Fruit fly (Drosophila melanogaster) whole organism, embryonic: ENCODE results near the gene sunn.

Experiments used
- Atf6 ChIP-seq: fragments of 200-800 bp; sonication (Bioruptor generic); IDR thresholded peaks from 2 replicates; pipeline ENCODE4 v1.3.6; 2022; ENCODE audit warnings: missing biosample characterization, missing genetic modification characterization
- Awh ChIP-seq: fragments of 200-800 bp; sonication (Bioruptor generic); IDR thresholded peaks from 2 replicates; pipeline ENCODE4, ENCODE4 v1.3.6; 2022; ENCODE audit warnings: missing biosample characterization, missing genetic modification characterization
- CG1024 ChIP-seq: fragments of 200-800 bp; sonication (Bioruptor generic); IDR thresholded peaks from 2 replicates; pipeline ENCODE4 v1.3.6; 2022; ENCODE audit warnings: missing biosample characterization, missing genetic modification characterization
- CG10366 ChIP-seq: fragments of 200-800 bp; sonication (Bioruptor generic); IDR thresholded peaks from 2 replicates; pipeline ENCODE4 v1.3.6; 2022; ENCODE audit warnings: missing biosample characterization, missing genetic modification characterization
- CG11085 ChIP-seq: fragments of 200-800 bp; sonication (Bioruptor generic); IDR thresholded peaks from 2 replicates; pipeline ENCODE4 v1.3.6; 2022; ENCODE audit warnings: missing biosample characterization, missing genetic modification characterization
- CG14050 ChIP-seq: fragments of 200-800 bp; sonication (Bioruptor generic); IDR thresholded peaks from 3 replicates; pipeline ENCODE4 v1.3.6; 2022; ENCODE audit warnings: missing biosample characterization, missing genetic modification characterization
- CG1603 ChIP-seq: fragments of 200-800 bp; sonication (Bioruptor generic); optimal IDR thresholded peaks from 2 replicates; lab custom pipeline; 2019; ENCODE audit warnings: missing biosample characterization, mild to moderate bottlenecking, missing genetic modification characterization, moderate library complexity
- CG17361 ChIP-seq: fragments of 200-800 bp; sonication (Bioruptor generic); IDR thresholded peaks from 3 replicates; pipeline ENCODE4 v1.3.6; 2022; ENCODE audit warnings: missing biosample characterization, missing genetic modification characterization
- CG17385 ChIP-seq: fragments of 200-800 bp; sonication (Bioruptor generic); optimal IDR thresholded peaks from 3 replicates; lab custom pipeline; 2018; ENCODE audit warnings: missing biosample characterization, mild to moderate bottlenecking, missing genetic modification characterization
- CG3838 ChIP-seq: fragments of 200-800 bp; sonication (Bioruptor generic); optimal IDR thresholded peaks from 3 replicates; lab custom pipeline; 2016; ENCODE audit warnings: missing biosample characterization, missing genetic modification characterization
- CG4360 ChIP-seq: fragments of 200-800 bp; sonication (Bioruptor generic); IDR thresholded peaks from 2 replicates; pipeline ENCODE4 v1.3.6; 2022; ENCODE audit warnings: missing biosample characterization, missing genetic modification characterization
- CG4404 ChIP-seq: fragments of 200-800 bp; sonication (Bioruptor generic); IDR thresholded peaks from 2 replicates; pipeline ENCODE4 v1.3.6; 2022; ENCODE audit warnings: missing biosample characterization, missing genetic modification characterization
- CG4707 ChIP-seq: fragments of 200-800 bp; sonication (Bioruptor generic); optimal IDR thresholded peaks from 2 replicates; lab custom pipeline; 2018; ENCODE audit warnings: missing biosample characterization, mild to moderate bottlenecking, missing genetic modification characterization, moderate library complexity
- CG6254 ChIP-seq: fragments of 200-800 bp; sonication (Bioruptor generic); optimal IDR thresholded peaks from 3 replicates; lab custom pipeline; 2017; ENCODE audit warnings: mild to moderate bottlenecking, missing biosample characterization, missing genetic modification reagents, missing genetic modification characterization
- CrebB ChIP-seq: fragments of 200-800 bp; sonication (Bioruptor generic); optimal IDR thresholded peaks from 3 replicates; lab custom pipeline; 2018; ENCODE audit warnings: missing biosample characterization, mild to moderate bottlenecking, missing genetic modification characterization
- D19B ChIP-seq: fragments of 200-800 bp; sonication (Bioruptor generic); optimal IDR thresholded peaks from 2 replicates; lab custom pipeline; 2017; ENCODE audit warnings: missing biosample characterization, mild to moderate bottlenecking, missing genetic modification characterization
- E2f1 ChIP-seq: fragments of 200-800 bp; sonication (Bioruptor generic); IDR thresholded peaks from 2 replicates; pipeline ENCODE4 v1.3.6; 2022; ENCODE audit warnings: missing biosample characterization, missing genetic modification characterization
- GATAe ChIP-seq: fragments of 200-800 bp; sonication (Bioruptor generic); conservative IDR thresholded peaks from 2 replicates; pipeline ENCODE4 v1.3.6; 2022; ENCODE audit warnings: missing biosample characterization, missing genetic modification characterization
- HLH3B ChIP-seq: fragments of 200-800 bp; sonication (Bioruptor generic); IDR thresholded peaks from 2 replicates; pipeline ENCODE4 v1.3.6; 2022; ENCODE audit warnings: missing biosample characterization, missing genetic modification characterization
- HmgZ ChIP-seq: fragments of 200-800 bp; sonication (Bioruptor generic); optimal IDR thresholded peaks from 2 replicates; lab custom pipeline; 2018; ENCODE audit warnings: missing biosample characterization, mild to moderate bottlenecking, missing genetic modification characterization
- Hr51 ChIP-seq, 2 experiments: fragments of 200-800 bp; sonication (Bioruptor generic); optimal IDR thresholded peaks; 2 replicates in 1 of 2; 3 replicates in 1 of 2; lab custom pipeline; 2016 to 2018; ENCODE audit warnings: missing biosample characterization in 2 of 2, missing genetic modification characterization in 2 of 2, mild to moderate bottlenecking in 1 of 2, moderate library complexity in 1 of 2
- Mad ChIP-seq: fragments of 200-800 bp; sonication (Bioruptor generic); optimal IDR thresholded peaks from 2 replicates; lab custom pipeline; 2016; ENCODE audit warnings: missing biosample characterization, missing genetic modification characterization
- Max ChIP-seq: fragments of 200-800 bp; sonication (Bioruptor generic); optimal IDR thresholded peaks from 2 replicates; lab custom pipeline; 2016; ENCODE audit warnings: missing biosample characterization, mild to moderate bottlenecking, missing genetic modification characterization
- NFAT ChIP-seq: fragments of 200-800 bp; sonication (Bioruptor generic); IDR thresholded peaks from 2 replicates; pipeline ENCODE4 v1.3.6; 2022; ENCODE audit warnings: missing biosample characterization, missing genetic modification characterization
- Opbp ChIP-seq: fragments of 200-800 bp; sonication (Bioruptor generic); IDR thresholded peaks from 3 replicates; pipeline ENCODE4 v1.3.6; 2022; ENCODE audit warnings: missing biosample characterization, missing genetic modification characterization; ENCODE audit not compliant: partially characterized antibody
- Pdp1 ChIP-seq, 2 experiments: fragments of 200-800 bp; sonication (Bioruptor generic); optimal IDR thresholded peaks; 3 replicates each; lab custom pipeline; 2016; ENCODE audit warnings: missing biosample characterization in 2 of 2, missing genetic modification characterization in 2 of 2, mild to moderate bottlenecking in 1 of 2, moderate library complexity in 1 of 2
- Sry-β ChIP-seq: fragments of 200-800 bp; sonication (Bioruptor generic); optimal IDR thresholded peaks from 2 replicates; lab custom pipeline; 2018; ENCODE audit warnings: missing biosample characterization, mild to moderate bottlenecking, missing genetic modification characterization, moderate library complexity
- Taf1 ChIP-seq: fragments of 200-800 bp; sonication (Bioruptor generic); IDR thresholded peaks from 2 replicates; pipeline ENCODE4 v1.3.6; 2022; ENCODE audit warnings: missing biosample characterization, missing genetic modification characterization
- ab ChIP-seq: fragments of 200-800 bp; sonication (Bioruptor generic); optimal IDR thresholded peaks from 2 replicates; lab custom pipeline; 2016; ENCODE audit warnings: missing biosample characterization, missing genetic modification characterization
- ara ChIP-seq: fragments of 200-800 bp; sonication (Bioruptor generic); IDR thresholded peaks from 2 replicates; pipeline ENCODE4 v1.3.6; 2022; ENCODE audit warnings: missing biosample characterization, missing genetic modification characterization
- dmrt99B ChIP-seq: fragments of 200-800 bp; sonication (Bioruptor generic); optimal IDR thresholded peaks from 2 replicates; lab custom pipeline; 2018; ENCODE audit warnings: missing biosample characterization, mild to moderate bottlenecking, missing genetic modification characterization, moderate library complexity
- exex ChIP-seq: fragments of 200-800 bp; sonication (Bioruptor generic); optimal IDR thresholded peaks from 4 replicates; lab custom pipeline; 2018; ENCODE audit warnings: missing biosample characterization, mild to moderate bottlenecking, missing genetic modification characterization, moderate library complexity
- eyg ChIP-seq: fragments of 200-800 bp; sonication (Bioruptor generic); optimal IDR thresholded peaks from 3 replicates; lab custom pipeline; 2016; ENCODE audit warnings: missing biosample characterization, missing genetic modification characterization
- gcm ChIP-seq: fragments of 200-800 bp; sonication (Bioruptor generic); optimal IDR thresholded peaks from 2 replicates; lab custom pipeline; 2019; ENCODE audit warnings: missing biosample characterization, mild to moderate bottlenecking, missing genetic modification characterization, moderate library complexity
- grn ChIP-seq: fragments of 200-800 bp; sonication (Bioruptor generic); optimal IDR thresholded peaks from 3 replicates; lab custom pipeline; 2017; ENCODE audit warnings: missing biosample characterization, missing genetic modification characterization
- jigr1 ChIP-seq: fragments of 200-800 bp; sonication (Bioruptor generic); IDR thresholded peaks from 3 replicates; pipeline ENCODE4 v1.3.6; 2022; ENCODE audit warnings: missing biosample characterization, missing genetic modification characterization
- lbe ChIP-seq: fragments of 200-800 bp; sonication (Bioruptor generic); optimal IDR thresholded peaks from 2 replicates; lab custom pipeline; 2016; ENCODE audit warnings: missing biosample characterization, mild to moderate bottlenecking, missing genetic modification characterization
- lilli ChIP-seq: fragments of 200-800 bp; sonication (Bioruptor generic); optimal IDR thresholded peaks from 3 replicates; lab custom pipeline; 2016; ENCODE audit warnings: missing biosample characterization, missing genetic modification characterization
- lmd ChIP-seq: fragments of 200-800 bp; sonication (Bioruptor generic); IDR thresholded peaks from 2 replicates; pipeline ENCODE4 v1.3.6; 2022; ENCODE audit warnings: missing biosample characterization, missing genetic modification characterization
- luna ChIP-seq: fragments of 200-800 bp; sonication (Bioruptor generic); optimal IDR thresholded peaks from 2 replicates; lab custom pipeline; 2016; ENCODE audit warnings: missing biosample characterization, missing genetic modification characterization
- nerfin-2 ChIP-seq: fragments of 200-800 bp; sonication (Bioruptor generic); IDR thresholded peaks from 2 replicates; pipeline ENCODE4 v1.3.6; 2022; ENCODE audit warnings: missing biosample characterization, missing genetic modification characterization; ENCODE audit not compliant: partially characterized antibody
- prd ChIP-seq, 3 experiments: fragments of >200 bp in 2 of 3; fragments of 200-800 bp in 1 of 3; sonication (Bioruptor generic) in 1 of 3; optimal IDR thresholded peaks in 2 of 3; IDR thresholded peaks in 1 of 3; 2 replicates in 2 of 3; 3 replicates in 1 of 3; pipeline versions ENCODE4 v1.3.6 to Lab custom; 2017 to 2022; ENCODE audit warnings: missing biosample characterization in 1 of 3, missing genetic modification characterization in 1 of 3
- sd ChIP-seq: fragments of 200-800 bp; sonication (Bioruptor generic); optimal IDR thresholded peaks from 3 replicates; lab custom pipeline; 2018; ENCODE audit warnings: missing biosample characterization, mild to moderate bottlenecking, missing genetic modification characterization, moderate library complexity
- sima ChIP-seq: fragments of 200-800 bp; sonication (Bioruptor generic); optimal IDR thresholded peaks from 2 replicates; lab custom pipeline; 2016; ENCODE audit warnings: missing biosample characterization, missing genetic modification characterization
- sna ChIP-seq: fragments of 200-800 bp; sonication (Bioruptor generic); IDR thresholded peaks from 2 replicates; pipeline ENCODE4 v1.3.6; 2022; ENCODE audit warnings: missing biosample characterization, missing genetic modification characterization; ENCODE audit not compliant: partially characterized antibody
- tgo ChIP-seq: fragments of 200-800 bp; sonication (Bioruptor generic); IDR thresholded peaks from 3 replicates; pipeline ENCODE4 v1.3.6; 2022; ENCODE audit warnings: missing biosample characterization, missing genetic modification characterization
- unc-4 ChIP-seq: fragments of 200-800 bp; sonication (Bioruptor generic); IDR thresholded peaks from 2 replicates; pipeline ENCODE4 v1.3.6; 2022; ENCODE audit warnings: missing biosample characterization, missing genetic modification characterization; ENCODE audit not compliant: partially characterized antibody
- vnd ChIP-seq: fragments of 200-800 bp; sonication (Bioruptor generic); IDR thresholded peaks from 3 replicates; pipeline ENCODE4 v1.3.6; 2022; ENCODE audit warnings: missing biosample characterization, missing genetic modification characterization; ENCODE audit not compliant: partially characterized antibody
- zen2 ChIP-seq: fragments of 200-800 bp; sonication (Bioruptor generic); IDR thresholded peaks from 3 replicates; pipeline ENCODE4 v1.3.6; 2022; ENCODE audit warnings: missing biosample characterization, missing genetic modification characterization; ENCODE audit not compliant: partially characterized antibody
- zfh2 ChIP-seq: fragments of 200-800 bp; sonication (Bioruptor generic); optimal IDR thresholded peaks from 2 replicates; lab custom pipeline; 2016; ENCODE audit warnings: missing biosample characterization, missing genetic modification characterization

Gene sunn

DNA sequence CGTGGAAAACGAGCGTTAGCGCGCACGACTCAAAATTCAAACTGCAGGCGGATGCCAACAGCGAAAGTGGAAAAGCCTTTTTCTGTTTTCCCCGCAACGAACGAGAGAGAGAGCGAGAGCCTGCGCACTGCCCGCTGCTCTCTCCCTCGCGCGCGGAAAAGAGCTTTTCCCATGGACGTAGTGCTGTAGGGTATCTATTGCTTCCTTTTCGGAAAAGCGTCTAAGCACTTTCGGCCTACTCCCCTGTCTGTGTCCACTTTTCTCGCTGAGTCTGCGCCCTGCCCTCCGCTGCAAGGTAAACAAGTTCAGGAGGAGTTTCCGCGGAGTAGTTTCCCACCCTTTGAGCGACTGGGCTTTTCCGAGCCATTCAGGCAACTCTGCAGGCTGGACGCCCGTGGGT is 47.9 kb upstream of the sunn start, which contains the start of gene CG32085 (continued):
- TF ChIP-seq CG4360 (GFP tag; lab: Robert Waterston, UW) = no peak
- no peak for TF ChIP-seq CG1603 (tag; lab: Kevin White, UChicago)
- TF ChIP-seq CG4707 (GFP tag; lab: Kevin White, UChicago) = no peak
- peak; percentile 66 for TF ChIP-seq Atf6 (GFP tag; lab: Robert Waterston, UW)
- TF ChIP-seq Mad (GFP tag; lab: Kevin White, UChicago) = no peak
- TF ChIP-seq eyg (GFP tag; lab: Kevin White, UChicago) = peak; percentile 53
- peak; percentile 68 for TF ChIP-seq E2f1
- peak; percentile 27 for TF ChIP-seq CG17385 (GFP tag; lab: Kevin White, UChicago)
- TF ChIP-seq zfh2 (GFP tag; lab: Kevin White, UChicago) = peak; percentile 71
- peak; percentile 73 for TF ChIP-seq lilli (GFP tag; lab: Kevin White, UChicago)
- 0 out of 2 replicates have a peak, but pooled peaks have one; percentile 30 for TF ChIP-seq ara (GFP tag; lab: Robert Waterston, UW)
- TF ChIP-seq D19B (GFP tag; lab: Kevin White, UChicago) = no peak
- TF ChIP-seq Opbp (GFP tag; lab: Robert Waterston, UW) = no peak
- no peak for TF ChIP-seq prd (optimal IDR thresholded peaks at IDR 0.05; lab: Kevin White, UChicago)
- TF ChIP-seq prd (GFP tag; IDR thresholded peaks at IDR 0.05; lab: Robert Waterston, UW) = peak; percentile 55
- TF ChIP-seq tgo (GFP tag; lab: Robert Waterston, UW) = peak; percentile 42; the same call in 2 of the 3 replicates
- TF ChIP-seq CG14050 (GFP tag; lab: Robert Waterston, UW) = no peak
- TF ChIP-seq grn (GFP tag; lab: Kevin White, UChicago) = no peak
- peak; percentile 55 for TF ChIP-seq Awh
- TF ChIP-seq lmd (GFP tag; lab: Robert Waterston, UW) = peak; percentile 72; the same call in 1 of the 2 replicates
- no peak for TF ChIP-seq sna (GFP tag; lab: Robert Waterston, UW)
- no peak for TF ChIP-seq Max (GFP tag; lab: Kevin White, UChicago)
- no peak for TF ChIP-seq vnd (GFP tag; lab: Robert Waterston, UW)
- no peak for TF ChIP-seq lbe
- no peak for TF ChIP-seq sima (GFP tag; lab: Kevin White, UChicago)
- TF ChIP-seq GATAe = no peak
- TF ChIP-seq CrebB = no peak
- TF ChIP-seq HmgZ = peak; percentile 38
- TF ChIP-seq exex (tag; lab: Kevin White, UChicago) = peak; percentile 6
- TF ChIP-seq Taf1 (GFP tag; lab: Robert Waterston, UW) = peak; percentile 30; the same call in 1 of the 2 replicates
- peak; percentile 32; the same call in 1 of the 2 replicates for TF ChIP-seq CG10366 (GFP tag; lab: Robert Waterston, UW)
- TF ChIP-seq CG17361 (GFP tag; lab: Robert Waterston, UW) = 0 out of 3 replicates have a peak, but pooled peaks have one; percentile 27
- TF ChIP-seq sd = peak; percentile 9
- no peak; the same call in 1 of the 2 replicates for TF ChIP-seq CG1024
- TF ChIP-seq dmrt99B (tag; lab: Kevin White, UChicago) = peak; percentile 48
- no peak for TF ChIP-seq ab
- TF ChIP-seq NFAT (GFP tag; lab: Robert Waterston, UW) = peak; percentile 84
- TF ChIP-seq Pdp1 (GFP tag; optimal IDR thresholded peaks at IDR 0.05; lab: Kevin White, UChicago) = peak; percentile 31 to 53
- TF ChIP-seq HLH3B (GFP tag; lab: Robert Waterston, UW) = peak; percentile 68
- TF ChIP-seq zen2 = no peak
- TF ChIP-seq CG6254 (GFP tag; lab: Kevin White, UChicago) = no peak
- no peak for TF ChIP-seq luna (GFP tag; lab: Kevin White, UChicago)
- no peak for TF ChIP-seq CG3838 (GFP tag; lab: Kevin White, UChicago)
- TF ChIP-seq CG4404 (GFP tag; lab: Robert Waterston, UW) = peak; percentile 42; the same call in 1 of the 2 replicates
- TF ChIP-seq Hr51 (GFP tag; optimal IDR thresholded peaks at IDR 0.05; lab: Kevin White, UChicago) = peak; percentile 22 to 33
- no peak for TF ChIP-seq jigr1 (GFP tag; lab: Robert Waterston, UW)
- no peak for TF ChIP-seq unc-4 (GFP tag; lab: Robert Waterston, UW)
- TF ChIP-seq gcm (GFP tag; lab: Kevin White, UChicago) = no peak
- TF ChIP-seq Sry-β (GFP tag; lab: Kevin White, UChicago) = no peak
- TF ChIP-seq CG11085 (GFP tag; lab: Robert Waterston, UW) = no peak
- no peak for TF ChIP-seq nerfin-2 (GFP tag; lab: Robert Waterston, UW)
